Worm (Caenorhabditis elegans): ENCODE results near the gene F26F12.8.

DNA sequence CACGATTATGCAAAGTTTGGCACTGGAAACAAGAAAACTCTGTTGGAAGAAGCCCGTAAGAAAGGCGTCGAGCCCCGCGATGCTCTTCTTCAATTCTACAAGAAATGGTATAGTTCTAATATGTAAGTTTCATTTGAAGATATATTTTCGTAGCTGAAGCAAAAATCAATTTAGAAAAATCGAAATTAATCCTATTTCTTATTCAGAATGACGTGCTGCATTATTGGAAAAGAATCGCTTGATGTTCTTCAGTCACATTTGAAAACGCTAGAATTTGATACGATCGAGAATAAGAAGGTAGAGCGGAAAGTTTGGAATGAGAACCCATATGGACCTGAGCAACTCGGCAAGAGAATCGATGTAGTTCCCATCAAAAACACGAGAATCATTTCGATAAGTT lies 14.6 kb upstream of the F26F12.8 start:
- TF ChIP-seq him-1 (tag; optimal IDR thresholded peaks at IDR 0.05) (no peak), dao-5 (tag; optimal IDR thresholded peaks at IDR 0.05) (no peak), W03F9.2 (tag; optimal IDR thresholded peaks at IDR 0.05) (no peak)
